Worm (Caenorhabditis elegans): ENCODE measurements around the gene saeg-1.

Gene saeg-1

DNA sequence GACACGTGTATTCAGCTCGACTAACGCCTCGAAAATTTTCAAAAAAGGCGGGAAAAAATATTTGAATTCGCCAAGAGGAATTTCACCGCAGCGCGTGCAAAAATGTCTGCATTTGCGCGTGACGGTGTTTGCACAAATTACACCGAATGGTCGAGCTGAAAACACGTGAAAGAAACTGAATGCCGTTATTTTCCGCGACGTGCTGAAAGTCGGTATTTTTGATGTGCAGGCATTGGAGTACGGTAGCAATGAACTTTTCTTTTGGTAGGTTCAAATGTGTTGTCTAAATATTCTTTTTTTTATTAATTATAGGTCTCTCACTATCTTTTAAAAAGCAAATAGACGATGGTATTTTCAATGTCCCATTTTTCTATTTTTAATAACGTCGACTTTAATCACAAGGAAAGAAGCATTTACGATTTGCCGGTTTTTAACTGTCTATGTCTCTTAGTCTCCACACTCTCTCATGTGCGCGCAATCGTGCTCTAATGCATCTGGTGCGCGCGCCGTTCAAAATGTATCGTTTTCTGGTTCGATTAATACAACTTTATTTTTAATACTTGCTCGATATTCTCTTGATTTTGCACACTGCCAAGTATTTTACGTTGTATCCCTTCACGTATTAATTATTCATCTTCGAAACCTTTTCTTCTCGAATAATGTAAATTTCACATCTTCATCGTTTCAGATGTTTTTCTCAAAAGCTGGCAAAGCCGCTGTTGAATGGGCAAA lies 51.9 kb downstream of the saeg-1 start, which contains the start of the genes C29A12.1 and lig-1:
TSS of gene C29A12.1 (minus strand) at position 63 of the 732 bp plus-strand sequence.
TSS of gene lig-1 (plus strand) at position 682 of the 732 bp plus-strand sequence.
- TF ChIP-seq ama-1 (optimal IDR thresholded peaks at IDR 0.05) = no peak
- peak; percentile 36 for TF ChIP-seq nfya-1 (tag; optimal IDR thresholded peaks at IDR 0.05; ENCODE audit: insufficient read depth)
- TF ChIP-seq lin-15B (tag; optimal IDR thresholded peaks at IDR 0.05) = peak; percentile 44
- no peak for TF ChIP-seq jun-1 (tag; optimal IDR thresholded peaks at IDR 0.05)
- no peak for TF ChIP-seq egl-27 (tag; optimal IDR thresholded peaks at IDR 0.05)
- no peak for TF ChIP-seq nhr-23 (tag; optimal IDR thresholded peaks at IDR 0.05)
- TF ChIP-seq pha-4 (tag; optimal IDR thresholded peaks at IDR 0.05) = no peak
- TF ChIP-seq unc-62 (GFP tag; optimal IDR thresholded peaks at IDR 0.05) = no peak
- peak; percentile 34 for TF ChIP-seq nhr-25 (tag; optimal IDR thresholded peaks at IDR 0.05)
- no peak for TF ChIP-seq ZK546.5 (tag; optimal IDR thresholded peaks at IDR 0.05)
- no peak for TF ChIP-seq fkh-10 (GFP tag; optimal IDR thresholded peaks at IDR 0.05)
- TF ChIP-seq ceh-82 (tag; optimal IDR thresholded peaks at IDR 0.05) = no peak
- no peak for TF ChIP-seq snpc-4 (tag; optimal IDR thresholded peaks at IDR 0.05)
- peak; percentile 4 for TF ChIP-seq elt-2 (tag; optimal IDR thresholded peaks at IDR 0.05)
- TF ChIP-seq sea-2 (GFP tag; optimal IDR thresholded peaks at IDR 0.05) = no peak
- TF ChIP-seq ztf-4 (tag; optimal IDR thresholded peaks at IDR 0.05) = no peak
- no peak for TF ChIP-seq nhr-67 (tag; optimal IDR thresholded peaks at IDR 0.05)
- no peak for TF ChIP-seq ceh-28 (tag; optimal IDR thresholded peaks at IDR 0.05)

DNA sequence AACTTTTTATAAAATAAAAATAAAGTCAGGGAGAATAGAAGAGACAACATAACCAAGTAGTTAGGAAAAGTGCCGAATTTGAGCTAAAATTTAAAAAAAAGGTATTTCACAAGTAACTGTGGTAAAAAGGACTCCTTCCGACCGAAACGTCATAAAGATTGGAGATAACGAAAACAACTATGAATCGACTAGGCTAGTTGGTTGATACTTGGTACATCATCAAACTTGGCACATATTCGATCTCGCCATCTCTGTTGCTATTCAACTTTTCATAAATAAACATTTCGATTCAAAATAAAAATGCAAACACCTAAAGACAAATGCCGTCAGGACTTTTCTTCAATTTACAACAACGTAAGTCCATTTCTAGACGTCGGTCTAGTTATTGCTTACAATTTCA lies 53.7 kb downstream of the saeg-1 start, which contains the start of gene C29A12.22:
TSS of gene C29A12.22 (plus strand) at position 301 of the 400 bp plus-strand sequence.
- TF ChIP-seq nfya-1 (tag; optimal IDR thresholded peaks at IDR 0.05; ENCODE audit: insufficient read depth) (no peak), jun-1 (tag; optimal IDR thresholded peaks at IDR 0.05) (no peak), egl-5 (tag; optimal IDR thresholded peaks at IDR 0.05) (no peak), ceh-16 (tag; optimal IDR thresholded peaks at IDR 0.05) (no peak), pqm-1 (tag; optimal IDR thresholded peaks at IDR 0.05) (no peak), sea-2 (GFP tag; optimal IDR thresholded peaks at IDR 0.05) (no peak), nhr-28 (tag; optimal IDR thresholded peaks at IDR 0.05) (no peak), zag-1 (tag; optimal IDR thresholded peaks at IDR 0.05) (no peak), nhr-23 (tag; optimal IDR thresholded peaks at IDR 0.05) (no peak), elt-2 (tag; optimal IDR thresholded peaks at IDR 0.05) (no peak), R02D3.7 (tag; optimal IDR thresholded peaks at IDR 0.05) (no peak), lin-15B (tag; optimal IDR thresholded peaks at IDR 0.05) (no peak), nhr-43 (tag; optimal IDR thresholded peaks at IDR 0.05; ENCODE audit: poor library complexity, severe bottlenecking) (no peak), egl-27 (tag; optimal IDR thresholded peaks at IDR 0.05) (no peak), unc-62 (GFP tag; optimal IDR thresholded peaks at IDR 0.05) (no peak), daf-12 (tag; optimal IDR thresholded peaks at IDR 0.05) (no peak), nhr-25 (tag; optimal IDR thresholded peaks at IDR 0.05) (no peak), tbx-2 (tag; optimal IDR thresholded peaks at IDR 0.05) (no peak), fkh-2 (tag; optimal IDR thresholded peaks at IDR 0.05) (no peak), elt-3 (tag; optimal IDR thresholded peaks at IDR 0.05) (no peak)

DNA sequence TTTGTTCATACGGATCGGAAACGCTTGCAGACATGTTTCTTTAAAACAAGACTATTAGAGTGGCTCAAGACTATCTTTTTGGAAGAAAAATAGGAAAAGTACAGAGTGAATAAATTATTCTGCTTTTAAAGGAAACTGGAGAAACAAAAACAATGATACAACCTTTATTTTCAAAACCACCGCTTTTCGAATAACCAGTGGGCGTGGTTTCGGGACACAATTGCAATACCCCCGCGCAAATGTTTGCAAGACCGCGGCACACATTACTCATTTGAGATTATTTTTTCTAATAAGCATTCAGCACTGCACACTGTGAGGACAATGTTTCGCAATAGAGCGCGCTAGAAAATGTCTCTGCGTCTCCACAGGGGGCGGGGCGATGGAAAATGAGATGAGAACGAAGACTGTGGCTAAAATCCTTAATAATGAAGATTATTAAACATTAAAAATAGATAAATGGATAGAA lies 57.6 kb downstream of the saeg-1 start, which contains the start of gene plrg-1:
TSS of gene plrg-1 (minus strand) at position 51 of the 466 bp plus-strand sequence.
- no peak for TF ChIP-seq aly-2 (tag; optimal IDR thresholded peaks at IDR 0.05)
- TF ChIP-seq lin-15B (tag; optimal IDR thresholded peaks at IDR 0.05) = peak; percentile 92
- peak; percentile 47 for TF ChIP-seq pqm-1 (tag; optimal IDR thresholded peaks at IDR 0.05)
- peak; percentile 41 for TF ChIP-seq egl-27 (tag; optimal IDR thresholded peaks at IDR 0.05)
- peak; percentile 82 for TF ChIP-seq lsy-12 (tag; optimal IDR thresholded peaks at IDR 0.05)
- peak; percentile 60 for TF ChIP-seq tbx-2 (tag; optimal IDR thresholded peaks at IDR 0.05)
- TF ChIP-seq nhr-12 (tag; optimal IDR thresholded peaks at IDR 0.05) = no peak
- TF ChIP-seq sea-2 (GFP tag; optimal IDR thresholded peaks at IDR 0.05) = no peak
- TF ChIP-seq elt-3 (tag; optimal IDR thresholded peaks at IDR 0.05) = peak in 1 of 3 experiments; percentile 21
- no peak for TF ChIP-seq nhr-237 (tag; optimal IDR thresholded peaks at IDR 0.05)
- no peak for TF ChIP-seq ceh-9 (tag; optimal IDR thresholded peaks at IDR 0.05)
- TF ChIP-seq fkh-2 (tag; optimal IDR thresholded peaks at IDR 0.05) = no peak
- peak; percentile 71 for TF ChIP-seq jun-1 (tag; optimal IDR thresholded peaks at IDR 0.05)
- TF ChIP-seq unc-62 (GFP tag; optimal IDR thresholded peaks at IDR 0.05) = peak; percentile 66
- no peak for TF ChIP-seq ztf-11 (tag; optimal IDR thresholded peaks at IDR 0.05)
- TF ChIP-seq daf-12 (tag; optimal IDR thresholded peaks at IDR 0.05) = no peak
- TF ChIP-seq nfya-1 (tag; optimal IDR thresholded peaks at IDR 0.05; ENCODE audit: insufficient read depth) = peak; percentile 85
- TF ChIP-seq snpc-4 (tag; optimal IDR thresholded peaks at IDR 0.05) = peak; percentile 90
- peak; percentile 92 for TF ChIP-seq pha-4 (tag; optimal IDR thresholded peaks at IDR 0.05)
- peak; percentile 56 for TF ChIP-seq nhr-76 (tag; optimal IDR thresholded peaks at IDR 0.05)
- peak; percentile 93 for TF ChIP-seq hmg-11 (tag; optimal IDR thresholded peaks at IDR 0.05)
- TF ChIP-seq R02D3.7 (tag; optimal IDR thresholded peaks at IDR 0.05) = peak; percentile 74
- TF ChIP-seq ztf-4 (tag; optimal IDR thresholded peaks at IDR 0.05) = no peak
- peak; percentile 36 for TF ChIP-seq nhr-67 (tag; optimal IDR thresholded peaks at IDR 0.05)
- peak; percentile 82 for TF ChIP-seq ceh-28 (tag; optimal IDR thresholded peaks at IDR 0.05)
- no peak for TF ChIP-seq nhr-28 (tag; optimal IDR thresholded peaks at IDR 0.05)
- peak; percentile 52 for TF ChIP-seq elt-1 (tag; optimal IDR thresholded peaks at IDR 0.05)
- no peak for TF ChIP-seq nhr-11 (tag; optimal IDR thresholded peaks at IDR 0.05)
- peak; percentile 86 for TF ChIP-seq nhr-25 (tag; optimal IDR thresholded peaks at IDR 0.05)
- peak; percentile 6 for TF ChIP-seq mdl-1 (tag; optimal IDR thresholded peaks at IDR 0.05)
- peak; percentile 89 for TF ChIP-seq lin-39 (tag; optimal IDR thresholded peaks at IDR 0.05)
- peak; percentile 79 for TF ChIP-seq elt-2 (tag; optimal IDR thresholded peaks at IDR 0.05)
- TF ChIP-seq ceh-82 (tag; optimal IDR thresholded peaks at IDR 0.05) = peak; percentile 72
- no peak for TF ChIP-seq unc-39 (tag; optimal IDR thresholded peaks at IDR 0.05)
- peak; percentile 66 for TF ChIP-seq skn-1 (tag; optimal IDR thresholded peaks at IDR 0.05)
- TF ChIP-seq fkh-10 (GFP tag; optimal IDR thresholded peaks at IDR 0.05) = peak; percentile 29
- peak; percentile 94 for TF ChIP-seq nhr-23 (tag; optimal IDR thresholded peaks at IDR 0.05)

Measured in whole organism, L3 larva.